Worm (Caenorhabditis elegans) whole organism, midembryonic: ENCODE data around the gene ccdc-149.

Experiments used
- ref-1 ChIP-seq: fragments of 200-800 bp; sonication (Bioruptor generic); conservative IDR thresholded peaks from 2 replicates; pipeline ENCODE4 v1.3.6; 2022; ENCODE audit warnings: missing genetic modification reagents, missing genetic modification characterization, missing compliant biosample characterization
- tab-1 ChIP-seq: fragments of 200-800 bp; sonication (Bioruptor generic); IDR thresholded peaks from 2 replicates; pipeline ENCODE4 v1.3.6; 2022; ENCODE audit warnings: missing genetic modification characterization, missing compliant biosample characterization
- ztf-23 ChIP-seq: fragments of 200-800 bp; sonication (Bioruptor generic); IDR thresholded peaks from 2 replicates; pipeline ENCODE4 v1.3.6; 2022; ENCODE audit warnings: missing genetic modification reagents, missing genetic modification characterization, missing compliant biosample characterization
- ztf-29 ChIP-seq: fragments of 200-800 bp; sonication (Bioruptor generic); IDR thresholded peaks from 2 replicates; pipeline ENCODE4 v1.3.6; 2022; ENCODE audit warnings: missing genetic modification reagents, missing genetic modification characterization, missing compliant biosample characterization

DNA sequence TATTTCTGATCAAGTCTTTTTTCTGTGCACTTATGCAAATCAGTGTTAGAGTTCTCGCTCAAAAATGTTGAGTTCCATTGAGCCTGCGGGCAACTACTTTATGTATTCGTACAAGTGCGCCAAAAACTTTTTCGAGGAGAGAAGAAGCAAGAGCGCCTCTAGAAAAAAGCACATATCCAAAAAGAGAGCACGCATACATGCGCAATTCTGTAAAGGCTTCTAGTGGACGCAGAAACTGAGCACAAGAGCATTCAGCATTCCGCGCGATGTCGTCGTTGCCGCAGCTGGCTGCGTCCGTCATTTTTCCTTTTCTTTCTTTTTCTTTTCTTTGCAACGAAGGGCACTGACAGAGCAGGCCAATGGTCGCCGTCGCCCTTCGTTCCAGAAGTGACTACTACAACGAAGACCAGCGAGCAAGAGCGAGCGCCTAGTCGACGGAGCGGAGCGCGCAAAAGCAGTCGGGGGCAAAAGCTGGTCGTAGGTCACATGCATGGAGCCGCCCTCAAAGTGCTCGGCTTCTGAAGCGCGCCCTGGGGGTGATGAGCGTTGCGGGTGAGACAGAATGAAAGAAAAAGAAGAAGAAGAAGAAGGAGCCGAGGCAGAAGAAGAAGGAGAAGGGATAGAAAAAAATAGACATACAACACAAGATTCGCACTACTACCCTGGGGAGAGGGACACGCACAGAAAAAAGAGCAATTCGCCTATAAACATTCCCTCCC, 38.1 kb downstream of the ccdc-149 start:
- TF ChIP-seq ztf-29 (no peak), ztf-23 (GFP tag; lab: Robert Waterston, UW) (0 out of 2 replicates have a peak, but pooled peaks have one; percentile 8), tab-1 (GFP tag; lab: Robert Waterston, UW) (no peak), ref-1 (GFP tag; lab: Robert Waterston, UW) (no peak)
